Fruit fly (Drosophila melanogaster) whole organism, pupa: ENCODE data around the gene CG3708.

ENCODE experiments used
- CG10348 ChIP-seq: fragments of 200-800 bp; sonication (Bioruptor generic); IDR thresholded peaks from 2 replicates; pipeline ENCODE4 v1.3.6; 2022; ENCODE audit warnings: missing biosample characterization, missing genetic modification characterization
- CG12605 ChIP-seq: fragments of 200-800 bp; sonication (Bioruptor generic); IDR thresholded peaks from 2 replicates; pipeline ENCODE4 v1.3.6; 2022; ENCODE audit warnings: missing biosample characterization, missing genetic modification characterization
- CG13204 ChIP-seq: fragments of 200-800 bp; sonication (Bioruptor generic); optimal IDR thresholded peaks from 2 replicates; lab custom pipeline; 2018; ENCODE audit warnings: missing biosample characterization, mild to moderate bottlenecking, missing genetic modification characterization, moderate library complexity
- CG14655 ChIP-seq: fragments of 200-800 bp; sonication (Bioruptor generic); optimal IDR thresholded peaks from 3 replicates; lab custom pipeline; 2017; ENCODE audit warnings: mild to moderate bottlenecking, missing biosample characterization, missing genetic modification reagents, missing genetic modification characterization
- CG15710 ChIP-seq: fragments of 200-800 bp; sonication (Bioruptor generic); optimal IDR thresholded peaks from 2 replicates; lab custom pipeline; 2018; ENCODE audit warnings: missing biosample characterization, mild to moderate bottlenecking, missing genetic modification characterization, moderate library complexity
- CG17806 ChIP-seq: fragments of 200-800 bp; sonication (Bioruptor generic); optimal IDR thresholded peaks from 2 replicates; lab custom pipeline; 2018; ENCODE audit warnings: missing biosample characterization, mild to moderate bottlenecking, missing genetic modification characterization, moderate library complexity
- CG32121 ChIP-seq: fragments of 200-800 bp; sonication (Bioruptor generic); IDR thresholded peaks from 2 replicates; pipeline ENCODE4 v1.3.6; 2022; ENCODE audit warnings: missing biosample characterization, missing genetic modification characterization
- CG34367 ChIP-seq: fragments of 200-800 bp; sonication (Bioruptor generic); optimal IDR thresholded peaks from 2 replicates; lab custom pipeline; 2018; ENCODE audit warnings: missing biosample characterization, mild to moderate bottlenecking, missing genetic modification characterization
- CG4496 ChIP-seq: fragments of 200-800 bp; sonication (Bioruptor generic); IDR thresholded peaks from 3 replicates; pipeline ENCODE4 v1.3.6; 2022; ENCODE audit warnings: missing biosample characterization, missing genetic modification characterization
- CG8159 ChIP-seq: fragments of 200-800 bp; sonication (Bioruptor generic); optimal IDR thresholded peaks from 3 replicates; lab custom pipeline; 2018; ENCODE audit warnings: missing biosample characterization, mild to moderate bottlenecking, missing genetic modification characterization, moderate library complexity
- CG8301 ChIP-seq: fragments of 200-800 bp; sonication (Bioruptor generic); optimal IDR thresholded peaks from 2 replicates; lab custom pipeline; 2018; ENCODE audit warnings: missing biosample characterization, mild to moderate bottlenecking, missing genetic modification characterization
- CG9948 ChIP-seq: fragments of 200-800 bp; sonication (Bioruptor generic); optimal IDR thresholded peaks from 2 replicates; lab custom pipeline; 2018; ENCODE audit warnings: missing biosample characterization, mild to moderate bottlenecking, missing genetic modification characterization, moderate library complexity
- D1 ChIP-seq: fragments of 200-800 bp; sonication (Bioruptor generic); optimal IDR thresholded peaks from 2 replicates; lab custom pipeline; 2018; ENCODE audit warnings: missing biosample characterization, mild to moderate bottlenecking, missing genetic modification characterization, moderate library complexity
- EcR ChIP-seq: fragments of 200-800 bp; sonication (Bioruptor generic); optimal IDR thresholded peaks from 3 replicates; lab custom pipeline; 2019; ENCODE audit warnings: missing biosample characterization, missing genetic modification characterization, mild to moderate bottlenecking, moderate library complexity, missing genetic modification reagents
- Ets98B ChIP-seq: fragments of 200-800 bp; sonication (Bioruptor generic); IDR thresholded peaks from 2 replicates; pipeline ENCODE4 v1.3.6; 2022; ENCODE audit warnings: missing biosample characterization, missing genetic modification characterization
- Pif1A ChIP-seq: fragments of 200-800 bp; sonication (Bioruptor generic); optimal IDR thresholded peaks from 3 replicates; lab custom pipeline; 2016; ENCODE audit warnings: missing biosample characterization, missing genetic modification characterization
- Pif1B ChIP-seq: fragments of 200-800 bp; sonication (Bioruptor generic); optimal IDR thresholded peaks from 3 replicates; lab custom pipeline; 2016; ENCODE audit warnings: missing biosample characterization, missing genetic modification characterization
- Snoo ChIP-seq: fragments of 200-800 bp; sonication (Bioruptor generic); optimal IDR thresholded peaks from 3 replicates; lab custom pipeline; 2017; ENCODE audit warnings: missing biosample characterization, mild to moderate bottlenecking, missing genetic modification characterization, inconsistent platforms
- fd96Ca ChIP-seq: fragments of 200-800 bp; sonication (Bioruptor generic); IDR thresholded peaks from 3 replicates; pipeline ENCODE4 v1.3.6; 2022; ENCODE audit warnings: missing biosample characterization, missing genetic modification characterization
- gl ChIP-seq: fragments of 200-800 bp; sonication (Bioruptor generic); optimal IDR thresholded peaks from 2 replicates; lab custom pipeline; 2018; ENCODE audit warnings: missing biosample characterization, mild to moderate bottlenecking, missing genetic modification characterization
- rn ChIP-seq: fragments of 200-800 bp; sonication (Bioruptor generic); IDR thresholded peaks from 2 replicates; pipeline ENCODE4 v1.3.6; 2022; ENCODE audit warnings: missing biosample characterization, missing genetic modification characterization

CG3708 gene

DNA sequence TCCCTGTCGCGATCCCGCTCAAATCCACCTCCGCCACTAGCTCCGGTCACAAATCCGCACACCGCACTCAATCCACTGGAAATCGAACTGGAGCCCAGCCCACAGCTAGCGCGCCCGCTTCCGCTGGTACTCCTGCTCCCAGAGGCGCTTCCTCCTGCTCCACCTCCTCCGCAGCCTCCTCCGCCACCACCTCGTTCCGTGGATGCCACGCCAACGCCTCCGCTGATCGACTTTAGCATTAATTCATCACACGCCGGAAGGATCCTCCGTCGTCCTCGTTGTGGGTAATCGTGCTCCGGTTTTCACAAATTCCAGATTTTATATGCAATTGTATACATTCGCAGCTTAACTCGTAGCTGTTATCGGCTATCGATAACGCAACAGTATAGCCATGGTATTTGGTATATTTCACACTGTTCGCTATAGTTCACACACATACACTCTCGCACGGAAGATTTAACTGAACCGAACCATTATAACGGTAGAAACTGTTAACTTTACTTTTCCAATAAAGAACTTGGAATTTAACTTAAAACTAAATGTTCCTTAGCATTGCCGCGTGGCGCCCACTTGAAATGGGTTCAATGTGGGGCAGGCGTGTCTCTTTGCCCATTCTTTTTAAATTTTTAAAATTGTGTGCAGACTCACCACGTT is 2.6 kb downstream of the CG3708 start, which contains the start of gene Lztr1:
Gene Lztr1, minus strand, starts transcription at position 374 of the 654 bp plus-strand sequence.
- no peak for TF ChIP-seq CG15710
- TF ChIP-seq CG14655 = no peak
- TF ChIP-seq Ets98B = no peak
- no peak for TF ChIP-seq CG32121 (GFP tag; lab: Robert Waterston, UW)
- no peak for TF ChIP-seq EcR
- TF ChIP-seq CG8159 (tag; lab: Kevin White, UChicago) = no peak
- TF ChIP-seq CG13204 (GFP tag; lab: Kevin White, UChicago) = no peak
- TF ChIP-seq Pif1B (GFP tag; lab: Kevin White, UChicago) = no peak
- TF ChIP-seq CG4496 (GFP tag; lab: Robert Waterston, UW) = no peak
- no peak for TF ChIP-seq CG10348
- TF ChIP-seq CG34367 (tag; lab: Kevin White, UChicago) = no peak
- TF ChIP-seq CG8301 (tag; lab: Kevin White, UChicago) = no peak
- no peak for TF ChIP-seq gl (tag; lab: Kevin White, UChicago)
- no peak for TF ChIP-seq CG12605 (GFP tag; lab: Robert Waterston, UW)
- TF ChIP-seq CG17806 (tag; lab: Kevin White, UChicago) = no peak
- no peak for TF ChIP-seq D1
- TF ChIP-seq fd96Ca (GFP tag; lab: Robert Waterston, UW) = no peak
- TF ChIP-seq rn = no peak
- TF ChIP-seq Snoo (tag; lab: Kevin White, UChicago) = no peak
- TF ChIP-seq, all 21 proteins: peak for 0

DNA sequence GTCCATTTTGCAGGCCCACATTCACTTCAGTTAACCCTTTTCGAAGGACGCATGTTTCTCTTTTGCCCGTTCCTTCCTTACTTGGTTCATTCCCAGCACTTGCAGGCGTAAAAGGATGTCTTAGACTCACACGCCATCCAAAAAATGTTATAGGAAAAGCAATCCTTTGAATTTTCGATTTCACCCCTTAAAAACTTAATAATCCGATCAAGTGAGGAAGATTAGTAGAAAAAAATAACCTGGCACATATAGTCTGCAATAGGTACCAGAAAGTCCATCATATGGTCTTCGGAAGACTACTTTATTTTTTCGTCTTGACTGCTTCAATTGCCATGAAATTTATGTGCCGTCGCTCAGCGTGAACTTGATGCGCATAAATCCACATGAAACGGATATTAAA is 8.5 kb downstream of the CG3708 start:
- no peak for TF ChIP-seq CG4496 (GFP tag; lab: Robert Waterston, UW)
- TF ChIP-seq Pif1B (GFP tag; lab: Kevin White, UChicago) = no peak
- TF ChIP-seq Ets98B = no peak
- no peak for TF ChIP-seq CG15710
- no peak for TF ChIP-seq Snoo (tag; lab: Kevin White, UChicago)
- no peak for TF ChIP-seq EcR
- no peak for TF ChIP-seq CG17806 (tag; lab: Kevin White, UChicago)
- no peak for TF ChIP-seq fd96Ca (GFP tag; lab: Robert Waterston, UW)
- TF ChIP-seq CG13204 (GFP tag; lab: Kevin White, UChicago) = no peak
- no peak for TF ChIP-seq rn
- TF ChIP-seq CG14655 = no peak
- no peak for TF ChIP-seq CG32121 (GFP tag; lab: Robert Waterston, UW)
- TF ChIP-seq gl (tag; lab: Kevin White, UChicago) = no peak
- TF ChIP-seq CG12605 (GFP tag; lab: Robert Waterston, UW) = no peak
- TF ChIP-seq CG8159 (tag; lab: Kevin White, UChicago) = no peak
- TF ChIP-seq CG10348 = no peak

DNA sequence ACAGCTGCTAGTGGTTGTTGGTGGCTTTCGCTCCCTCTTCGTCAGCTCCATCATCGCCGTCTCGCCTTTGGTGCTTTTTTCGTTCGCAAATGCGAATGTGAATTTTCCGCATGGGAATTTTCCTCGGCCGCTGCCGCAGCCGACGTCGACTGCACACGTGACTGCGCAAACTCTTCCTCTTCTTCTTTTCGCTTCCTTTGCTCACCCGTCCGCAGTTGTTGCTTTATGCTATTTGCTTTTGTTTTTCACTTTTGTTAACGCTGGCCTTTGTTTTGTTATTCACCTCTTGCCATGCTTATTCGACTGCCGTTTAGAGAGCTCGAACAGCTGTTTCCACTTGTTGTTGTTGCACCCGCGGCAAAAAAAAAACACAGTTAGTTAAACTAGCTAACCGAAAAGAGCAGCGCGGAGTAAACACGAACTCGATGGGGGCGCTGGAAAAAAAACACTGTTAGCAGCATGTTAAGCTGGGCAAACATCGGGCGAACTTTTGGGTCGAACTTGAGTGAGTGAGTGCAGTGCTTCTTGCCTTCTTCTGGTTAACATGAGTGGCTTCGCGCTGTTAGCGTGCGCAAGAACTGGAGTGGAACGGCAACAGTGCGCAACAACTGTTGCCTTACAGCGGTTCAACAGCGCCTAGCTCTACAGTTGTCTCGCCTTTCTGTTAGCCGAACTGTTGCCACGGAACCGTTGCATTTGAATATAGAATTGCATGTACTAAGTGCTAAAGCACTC is 21.0 kb downstream of the CG3708 start:
- TF ChIP-seq CG15710 = no peak
- TF ChIP-seq Pif1B (GFP tag; lab: Kevin White, UChicago) = peak; percentile 6
- 0 out of 3 replicates have a peak, but pooled peaks have one; percentile 5 for TF ChIP-seq CG4496 (GFP tag; lab: Robert Waterston, UW)
- TF ChIP-seq Ets98B = no peak
- peak; percentile 54 for TF ChIP-seq EcR
- TF ChIP-seq CG10348 = no peak

DNA sequence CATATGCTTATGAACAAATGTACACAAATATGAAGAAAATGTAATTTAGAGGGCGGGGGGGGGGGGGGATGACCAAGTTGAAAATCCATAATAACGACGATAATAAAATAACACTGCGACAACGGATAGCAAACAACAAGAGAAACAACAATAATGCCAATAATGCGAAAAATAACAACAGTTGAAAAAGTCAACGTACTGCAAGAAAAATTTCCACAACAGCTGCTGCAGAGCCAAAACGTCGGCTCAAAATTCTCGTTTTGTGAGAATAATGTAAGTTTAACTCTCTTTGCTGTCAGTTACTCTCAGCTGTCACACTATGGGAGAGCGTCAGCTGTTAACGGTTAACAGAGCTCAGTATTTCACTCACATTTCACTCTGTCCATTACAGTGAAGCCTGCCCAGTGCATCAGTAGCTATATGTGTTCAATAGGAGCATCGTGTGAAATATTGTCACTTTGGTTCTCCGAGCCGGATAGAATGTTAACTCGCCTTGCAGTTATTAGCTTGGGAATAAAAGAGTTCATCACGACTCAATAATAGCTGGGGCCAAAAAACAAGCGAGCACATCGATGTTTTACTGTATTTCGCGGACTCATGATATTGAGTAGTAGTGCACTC is 29.1 kb downstream of the CG3708 start:
- TF ChIP-seq D1 (peak; percentile 55), CG17806 (tag; lab: Kevin White, UChicago) (peak; percentile 90), CG8301 (tag; lab: Kevin White, UChicago) (peak; percentile 91), CG15710 (peak; percentile 91), rn (peak; percentile 70; the same call in 1 of the 2 replicates), CG13204 (GFP tag; lab: Kevin White, UChicago) (peak; percentile 60), CG34367 (tag; lab: Kevin White, UChicago) (peak; percentile 88), gl (tag; lab: Kevin White, UChicago) (peak; percentile 84), Ets98B (peak; percentile 95), CG32121 (GFP tag; lab: Robert Waterston, UW) (peak; percentile 94), CG8159 (tag; lab: Kevin White, UChicago) (peak; percentile 90), Pif1B (GFP tag; lab: Kevin White, UChicago) (peak; percentile 92), CG4496 (GFP tag; lab: Robert Waterston, UW) (peak; percentile 96), fd96Ca (GFP tag; lab: Robert Waterston, UW) (peak; percentile 97), EcR (peak; percentile 92), Snoo (tag; lab: Kevin White, UChicago) (peak; percentile 90), CG12605 (GFP tag; lab: Robert Waterston, UW) (peak; percentile 86), CG14655 (peak; percentile 89), CG10348 (peak; percentile 84), CG9948 (tag; lab: Kevin White, UChicago) (peak; percentile 86), Pif1A (GFP tag; lab: Kevin White, UChicago) (peak; percentile 93)

dm6 chrX:899407-900050 is 30.4 kb downstream of the CG3708 start:
- TF ChIP-seq fd96Ca (GFP tag; lab: Robert Waterston, UW) (0 out of 3 replicates have a peak, but pooled peaks have one; percentile 34), CG9948 (tag; lab: Kevin White, UChicago) (no peak), CG32121 (GFP tag; lab: Robert Waterston, UW) (no peak), CG17806 (tag; lab: Kevin White, UChicago) (no peak), EcR (no peak), CG14655 (no peak)
